Fruit fly (Drosophila melanogaster): ENCODE data around the gene mRpS21.
A peak's percentile ranks its signal among the peaks of the same experiment; 100 is the strongest.

The mRpS21 gene

dm6 chr3R:13403032-13403459 is 21.4 kb upstream of the mRpS21 start, which contains the start of gene Dpm3 (continued):
- no peak for TF ChIP-seq sc (optimal IDR thresholded peaks at IDR 0.05)
- no peak for TF ChIP-seq sc (GFP tag; optimal IDR thresholded peaks at IDR 0.05)
- TF ChIP-seq otp (GFP tag; IDR thresholded peaks at IDR 0.05): peak; percentile 62; the same call in 1 of the 3 replicates
- peak; percentile 63 for TF ChIP-seq B-H2 (GFP tag; optimal IDR thresholded peaks at IDR 0.05)
- TF ChIP-seq her (GFP tag; optimal IDR thresholded peaks at IDR 0.05): peak; percentile 27
- TF ChIP-seq CG9797 (GFP tag; optimal IDR thresholded peaks at IDR 0.05): peak; percentile 92
- peak; percentile 35; the same call in 1 of the 2 replicates for TF ChIP-seq CG32532 (GFP tag; IDR thresholded peaks at IDR 0.05)
- peak; percentile 72 for TF ChIP-seq CG8290 (GFP tag; optimal IDR thresholded peaks at IDR 0.05)
- TF ChIP-seq CG8290 (tag; optimal IDR thresholded peaks at IDR 0.05): no peak
- TF ChIP-seq pho (GFP tag; optimal IDR thresholded peaks at IDR 0.05): peak; percentile 60
- TF ChIP-seq CG1603 (tag; optimal IDR thresholded peaks at IDR 0.05): peak; percentile 86
- 0 out of 3 replicates have a peak, but pooled peaks have one; percentile 31 for TF ChIP-seq CG17361 (GFP tag; IDR thresholded peaks at IDR 0.05)
- no peak for TF ChIP-seq CG3726 (GFP tag; IDR thresholded peaks at IDR 0.05)
- TF ChIP-seq BEAF-32 (GFP tag; optimal IDR thresholded peaks at IDR 0.05): peak; percentile 93
- no peak for TF ChIP-seq NK7.1 (GFP tag; optimal IDR thresholded peaks at IDR 0.05)
- no peak for TF ChIP-seq CG10321 (GFP tag; IDR thresholded peaks at IDR 0.05)
- TF ChIP-seq gem (tag; optimal IDR thresholded peaks at IDR 0.05): peak; percentile 37
- TF ChIP-seq Dll (GFP tag; IDR thresholded peaks at IDR 0.05; ENCODE audit: partially characterized antibody): peak; percentile 97
- no peak for TF ChIP-seq CG7928 (GFP tag; optimal IDR thresholded peaks at IDR 0.05)
- TF ChIP-seq CG13287 (GFP tag; IDR thresholded peaks at IDR 0.05; ENCODE audit: partially characterized antibody): peak; percentile 97
- TF ChIP-seq yki (optimal IDR thresholded peaks at IDR 0.05): no peak
- no peak for TF ChIP-seq Oaz (GFP tag; IDR thresholded peaks at IDR 0.05)
- TF ChIP-seq sug (tag; optimal IDR thresholded peaks at IDR 0.05): no peak
- TF ChIP-seq Dfd (GFP tag; optimal IDR thresholded peaks at IDR 0.05): no peak
- no peak for TF ChIP-seq CG13296 (GFP tag; optimal IDR thresholded peaks at IDR 0.05)
- no peak for TF ChIP-seq CG11093 (GFP tag; IDR thresholded peaks at IDR 0.05)
- TF ChIP-seq CG7786 (GFP tag; optimal IDR thresholded peaks at IDR 0.05): peak; percentile 40
- peak; percentile 97 for TF ChIP-seq Sry-δ (GFP tag; optimal IDR thresholded peaks at IDR 0.05)
- TF ChIP-seq CG8478 (optimal IDR thresholded peaks at IDR 0.05): no peak
- TF ChIP-seq CG10979 (tag; optimal IDR thresholded peaks at IDR 0.05): peak; percentile 15
- no peak for TF ChIP-seq CG14441 (GFP tag; IDR thresholded peaks at IDR 0.05)
- TF ChIP-seq CG18764 (GFP tag; optimal IDR thresholded peaks at IDR 0.05): no peak
- TF ChIP-seq CG10366 (GFP tag; IDR thresholded peaks at IDR 0.05): no peak
- TF ChIP-seq bowl (GFP tag; IDR thresholded peaks at IDR 0.05): no peak
- peak; percentile 27; the same call in 1 of the 2 replicates for TF ChIP-seq NFAT (GFP tag; IDR thresholded peaks at IDR 0.05)
- TF ChIP-seq emc (GFP tag; optimal IDR thresholded peaks at IDR 0.05): no peak
- TF ChIP-seq CG7839 (tag; optimal IDR thresholded peaks at IDR 0.05): peak; percentile 5
- peak; percentile 96 for TF ChIP-seq stwl (tag; optimal IDR thresholded peaks at IDR 0.05)
- TF ChIP-seq CG4328 (GFP tag; optimal IDR thresholded peaks at IDR 0.05): no peak
- peak; percentile 89 for TF ChIP-seq inv (GFP tag; IDR thresholded peaks at IDR 0.05; ENCODE audit: partially characterized antibody)
- TF ChIP-seq lilli (GFP tag; optimal IDR thresholded peaks at IDR 0.05): peak; percentile 37
- peak; percentile 58 for TF ChIP-seq CG10267 (tag; optimal IDR thresholded peaks at IDR 0.05)
- peak; percentile 92 for TF ChIP-seq Bgb (GFP tag; IDR thresholded peaks at IDR 0.05; ENCODE audit: partially characterized antibody)
- peak; percentile 94 for TF ChIP-seq knrl (GFP tag; IDR thresholded peaks at IDR 0.05; ENCODE audit: partially characterized antibody)
- peak; percentile 6 for TF ChIP-seq YL-1 (GFP tag; optimal IDR thresholded peaks at IDR 0.05)
- TF ChIP-seq Mes4 (GFP tag; optimal IDR thresholded peaks at IDR 0.05): no peak
- peak; percentile 85 for TF ChIP-seq CG12659 (GFP tag; optimal IDR thresholded peaks at IDR 0.05)
- TF ChIP-seq bcd (GFP tag; optimal IDR thresholded peaks at IDR 0.05): peak; percentile 41
- TF ChIP-seq danr (GFP tag; IDR thresholded peaks at IDR 0.05): no peak
- TF ChIP-seq Lhr (GFP tag; optimal IDR thresholded peaks at IDR 0.05): peak; percentile 99
- no peak for TF ChIP-seq cwo (GFP tag; optimal IDR thresholded peaks at IDR 0.05)
- no peak for TF ChIP-seq CG15011 (GFP tag; optimal IDR thresholded peaks at IDR 0.05)
